Worm (Caenorhabditis elegans) whole organism, late embryonic: ENCODE data around the gene Y102E9.5.

Source experiments
- K02D7.2 ChIP-seq: sonication (generic microtip); optimal IDR thresholded peaks from 2 replicates; lab custom pipeline; 2017; ENCODE audit warnings: mild to moderate bottlenecking, missing genetic modification characterization, missing compliant biosample characterization
- ama-1 ChIP-seq: fragments of 150-350 bp; optimal IDR thresholded peaks from 2 replicates; lab custom pipeline; 2014
- fkh-6 ChIP-seq: sonication (generic microtip); optimal IDR thresholded peaks from 2 replicates; lab custom pipeline; 2016; ENCODE audit warnings: missing genetic modification characterization, missing compliant biosample characterization
- pag-3 ChIP-seq: sonication (generic microtip); optimal IDR thresholded peaks from 2 replicates; lab custom pipeline; 2016; ENCODE audit warnings: missing compliant biosample characterization, missing genetic modification characterization, borderline replicate concordance
- pha-2 ChIP-seq: sonication (generic microtip); optimal IDR thresholded peaks from 2 replicates; lab custom pipeline; 2017; ENCODE audit warnings: mild to moderate bottlenecking, missing genetic modification characterization, missing compliant biosample characterization
- pha-4 ChIP-seq: fragments of 150-350 bp; optimal IDR thresholded peaks from 2 replicates; lab custom pipeline; 2018; ENCODE audit warnings: missing biosample characterization, missing genetic modification reagents, missing genetic modification characterization
- pqm-1 ChIP-seq: sonication (generic microtip); optimal IDR thresholded peaks from 2 replicates; lab custom pipeline; 2016; ENCODE audit warnings: missing genetic modification characterization, missing compliant biosample characterization
- sox-4 ChIP-seq: sonication (generic microtip); optimal IDR thresholded peaks from 2 replicates; lab custom pipeline; 2017; ENCODE audit warnings: mild to moderate bottlenecking, missing genetic modification characterization, inconsistent platforms, missing compliant biosample characterization
- syd-9 ChIP-seq: sonication (generic microtip); optimal IDR thresholded peaks from 2 replicates; lab custom pipeline; 2016; ENCODE audit warnings: mild to moderate bottlenecking, missing genetic modification characterization, moderate library complexity, missing compliant biosample characterization
- tbx-7 ChIP-seq: sonication (generic microtip); optimal IDR thresholded peaks from 2 replicates; lab custom pipeline; 2016; ENCODE audit warnings: missing genotype, missing genetic modification characterization, missing compliant biosample characterization
- unc-42 ChIP-seq: sonication (generic microtip); optimal IDR thresholded peaks from 2 replicates; lab custom pipeline; 2016; ENCODE audit warnings: missing genotype, missing genetic modification characterization, missing compliant biosample characterization
- unc-55 ChIP-seq: sonication (generic microtip); optimal IDR thresholded peaks from 2 replicates; lab custom pipeline; 2017; ENCODE audit warnings: missing biosample characterization, missing genetic modification reagents, missing genetic modification characterization

DNA sequence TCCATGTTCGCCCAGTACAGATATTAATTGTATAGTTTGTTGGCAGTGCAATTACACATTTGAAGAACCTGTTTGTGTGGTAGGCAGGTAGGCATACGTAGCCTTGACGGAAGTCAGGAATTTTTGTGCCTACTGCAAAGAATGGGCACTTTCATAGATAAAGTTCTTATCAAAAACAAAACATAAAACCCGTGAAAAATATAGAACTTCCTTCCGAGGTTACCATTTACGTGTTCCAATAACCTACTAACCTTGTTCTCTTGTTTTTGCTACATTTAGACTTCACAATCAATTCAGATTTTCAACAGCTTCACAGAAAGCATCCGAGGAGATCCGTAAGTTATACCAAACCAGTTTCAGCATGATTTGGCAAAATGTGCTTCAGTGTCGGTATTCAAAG lies 16.8 kb downstream of the Y102E9.5 start, which contains the start of gene F37A4.4:
- TF ChIP-seq ama-1 (lab: Kevin White, UChicago), result no peak
- no peak for TF ChIP-seq sox-4 (tag; lab: Kevin White, UChicago)
- TF ChIP-seq pha-2, result no peak
- no peak for TF ChIP-seq pag-3 (tag; lab: Kevin White, UChicago)
- TF ChIP-seq fkh-6, result no peak
- no peak for TF ChIP-seq pha-4 (tag; lab: Kevin White, UChicago)
- no peak for TF ChIP-seq K02D7.2 (tag; lab: Kevin White, UChicago)
- TF ChIP-seq syd-9 (tag; lab: Kevin White, UChicago), result no peak
- TF ChIP-seq pqm-1 (tag; lab: Kevin White, UChicago), result no peak
- no peak for TF ChIP-seq unc-55
- TF ChIP-seq unc-42 (tag; lab: Kevin White, UChicago), result no peak
- no peak for TF ChIP-seq tbx-7
